Worm (Caenorhabditis elegans): Measurements from ENCODE around the gene far-3.

far-3 gene

ce11 chrV:13003378-13003777 is 6.1 kb upstream of the far-3 start (continued):
- TF ChIP-seq nhr-77 (tag; optimal IDR thresholded peaks at IDR 0.05) (peak; percentile 63), ceh-82 (tag; optimal IDR thresholded peaks at IDR 0.05) (no peak), ztf-7 (tag; optimal IDR thresholded peaks at IDR 0.05) (peak; percentile 77), zip-2 (tag; optimal IDR thresholded peaks at IDR 0.05) (peak; percentile 53), cey-2 (tag; optimal IDR thresholded peaks at IDR 0.05; ENCODE audit: borderline replicate concordance, insufficient read depth) (no peak), R02D3.7 (tag; optimal IDR thresholded peaks at IDR 0.05) (no peak), daf-8 (GFP tag; IDR thresholded peaks at IDR 0.05) (no peak), lir-3 (tag; optimal IDR thresholded peaks at IDR 0.05) (peak; percentile 14), ceh-28 (tag; optimal IDR thresholded peaks at IDR 0.05) (no peak), hlh-11 (tag; optimal IDR thresholded peaks at IDR 0.05) (peak; percentile 64), dmd-9 (GFP tag; IDR thresholded peaks at IDR 0.05) (0 out of 2 replicates have a peak, but pooled peaks have one; percentile 41), nhr-102 (tag; optimal IDR thresholded peaks at IDR 0.05) (peak; percentile 71), nhr-25 (tag; optimal IDR thresholded peaks at IDR 0.05; ENCODE audit: borderline replicate concordance, insufficient read depth) (no peak), skn-1 (tag; optimal IDR thresholded peaks at IDR 0.05) (no peak), dmd-8 (GFP tag; IDR thresholded peaks at IDR 0.05) (peak; percentile 95), rbr-2 (tag; optimal IDR thresholded peaks at IDR 0.05) (peak; percentile 68), nhr-237 (tag; optimal IDR thresholded peaks at IDR 0.05) (no peak), daf-19 (GFP tag; conservative IDR thresholded peaks at IDR 0.05) (peak; percentile 94), lin-39 (tag; optimal IDR thresholded peaks at IDR 0.05) (no peak), unc-62 (GFP tag; optimal IDR thresholded peaks at IDR 0.05 in 1 of 2) (no peak), unc-62 (tag; optimal IDR thresholded peaks at IDR 0.05) (no peak), vab-7 (GFP tag; IDR thresholded peaks at IDR 0.05) (peak; percentile 83), zfp-2 (tag; optimal IDR thresholded peaks at IDR 0.05) (no peak), hlh-30 (tag; optimal IDR thresholded peaks at IDR 0.05; ENCODE audit: insufficient read depth) (peak; percentile 56), dmd-6 (GFP tag; IDR thresholded peaks at IDR 0.05) (peak; percentile 65), T20F7.1 (GFP tag; optimal IDR thresholded peaks at IDR 0.05) (no peak), lsy-2 (tag; optimal IDR thresholded peaks at IDR 0.05) (no peak), aly-2 (tag; optimal IDR thresholded peaks at IDR 0.05) (peak; percentile 28), pqm-1 (tag; optimal IDR thresholded peaks at IDR 0.05) (no peak), lim-7 (GFP tag; IDR thresholded peaks at IDR 0.05) (peak; percentile 95), zag-1 (tag; optimal IDR thresholded peaks at IDR 0.05) (no peak), ceh-20 (GFP tag; IDR thresholded peaks at IDR 0.05) (peak; percentile 78), nhr-41 (GFP tag; IDR thresholded peaks at IDR 0.05) (peak; percentile 89), lin-29 (GFP tag; IDR thresholded peaks at IDR 0.05) (no peak), snpc-1.2 (GFP tag; IDR thresholded peaks at IDR 0.05) (peak; percentile 83), nhr-11 (tag; optimal IDR thresholded peaks at IDR 0.05) (no peak), D1046.2 (GFP tag; IDR thresholded peaks at IDR 0.05) (peak; percentile 69; the same call in 1 of the 2 replicates), lin-1 (GFP tag; IDR thresholded peaks at IDR 0.05) (peak; percentile 75), lin-38 (GFP tag; IDR thresholded peaks at IDR 0.05) (peak; percentile 84), nhr-48 (tag; optimal IDR thresholded peaks at IDR 0.05) (peak; percentile 68), spr-3 (GFP tag; optimal IDR thresholded peaks at IDR 0.05) (peak; percentile 86), mdl-1 (tag; optimal IDR thresholded peaks at IDR 0.05) (peak in 1 of 2 experiments; percentile 68), Y48G9A.11 (GFP tag; IDR thresholded peaks at IDR 0.05) (no peak), daf-16 (GFP tag; optimal IDR thresholded peaks at IDR 0.05) (peak; percentile 46 to 88), daf-16 (tag; optimal IDR thresholded peaks at IDR 0.05) (peak; percentile 65), zip-11 (GFP tag; IDR thresholded peaks at IDR 0.05) (peak; percentile 80; the same call in 1 of the 2 replicates), set-16 (GFP tag; IDR thresholded peaks at IDR 0.05) (no peak), hif-1 (tag; optimal IDR thresholded peaks at IDR 0.05) (peak in 1 of 2 experiments; percentile 58), pha-4 (GFP tag; IDR thresholded peaks at IDR 0.05) (peak; percentile 92), pha-4 (tag; optimal IDR thresholded peaks at IDR 0.05) (no peak), nhr-10 (tag; optimal IDR thresholded peaks at IDR 0.05) (no peak), arid-1 (GFP tag; conservative IDR thresholded peaks at IDR 0.05) (peak; percentile 81)
